Worm (Caenorhabditis elegans): ENCODE measurements around the gene cnk-1.

Gene cnk-1

DNA sequence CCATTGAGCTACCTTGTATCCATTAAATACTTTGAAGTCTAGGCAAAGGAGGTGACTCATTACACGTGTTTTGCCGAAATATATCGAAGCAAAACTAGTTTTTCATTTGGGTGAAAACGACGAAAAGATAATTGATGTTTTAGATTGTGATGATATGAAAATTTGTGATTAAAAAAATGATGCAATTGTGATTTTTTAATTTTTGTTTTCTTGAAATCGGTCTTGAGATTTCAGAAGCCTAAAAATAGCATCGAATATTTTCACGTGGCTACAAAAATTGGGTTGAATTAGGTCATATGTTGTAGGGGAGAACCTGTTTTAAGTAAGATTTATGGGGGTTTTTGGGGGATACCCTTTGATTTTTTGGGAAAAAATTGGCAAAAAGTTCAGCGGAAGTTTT lies 19.5 kb downstream of the cnk-1 start:
- TF ChIP-seq athp-1 (tag; optimal IDR thresholded peaks at IDR 0.05) (no peak), attf-6 (GFP tag; IDR thresholded peaks at IDR 0.05) (no peak), ceh-40 (GFP tag; IDR thresholded peaks at IDR 0.05) (no peak), K12H6.12 (tag; optimal IDR thresholded peaks at IDR 0.05) (no peak), nhr-27 (tag; optimal IDR thresholded peaks at IDR 0.05) (no peak), F37B4.10 (GFP tag; IDR thresholded peaks at IDR 0.05) (no peak), T26A5.8 (tag; optimal IDR thresholded peaks at IDR 0.05) (no peak), ztf-26 (tag; optimal IDR thresholded peaks at IDR 0.05) (peak; percentile 24), somi-1 (GFP tag; optimal IDR thresholded peaks at IDR 0.05) (peak; percentile 57), B0336.3 (GFP tag; IDR thresholded peaks at IDR 0.05) (no peak), ceh-91 (GFP tag; IDR thresholded peaks at IDR 0.05) (no peak), F52B5.7 (tag; optimal IDR thresholded peaks at IDR 0.05) (no peak)

ce11 chrIII:10293362-10293761 lies 22.3 kb downstream of the cnk-1 start:
- no peak for TF ChIP-seq snpc-4 (GFP tag; optimal IDR thresholded peaks at IDR 0.05)
- peak in 1 of 4 experiments; percentile 23 for TF ChIP-seq snpc-4 (tag; optimal IDR thresholded peaks at IDR 0.05)
- TF ChIP-seq lin-40 (tag; optimal IDR thresholded peaks at IDR 0.05) = peak; percentile 3
- TF ChIP-seq lin-26 (GFP tag; IDR thresholded peaks at IDR 0.05) = 0 out of 2 replicates have a peak, but pooled peaks have one; percentile 8
- TF ChIP-seq somi-1 (GFP tag; optimal IDR thresholded peaks at IDR 0.05) = no peak
- no peak for TF ChIP-seq ztf-6 (GFP tag; IDR thresholded peaks at IDR 0.05)

DNA sequence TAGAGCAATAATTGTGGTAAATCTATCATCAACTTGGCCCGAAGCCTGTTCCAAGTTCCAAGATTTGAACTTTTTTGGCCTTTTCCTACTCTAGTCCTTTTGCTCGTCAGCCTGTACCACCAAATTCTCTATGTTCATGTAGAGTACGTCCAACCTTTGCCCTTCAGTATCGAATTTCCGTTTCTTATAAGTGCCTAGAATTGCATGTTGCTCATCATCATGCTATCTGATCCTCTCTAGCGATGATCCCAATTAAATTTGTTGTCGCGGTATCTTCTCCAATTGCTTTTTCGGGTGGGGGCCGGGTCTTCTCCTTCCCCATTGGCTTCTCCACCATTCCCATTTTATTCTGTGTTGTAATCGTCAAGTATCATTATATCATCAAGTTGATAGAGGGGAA lies 22.9 kb downstream of the cnk-1 start:
- TF ChIP-seq nhr-179 (tag; optimal IDR thresholded peaks at IDR 0.05) = no peak
- TF ChIP-seq zfh-2 (GFP tag; conservative IDR thresholded peaks at IDR 0.05) = no peak
- TF ChIP-seq akir-1 (GFP tag; optimal IDR thresholded peaks at IDR 0.05) = no peak
- no peak for TF ChIP-seq F52B5.7 (tag; optimal IDR thresholded peaks at IDR 0.05)
- no peak for TF ChIP-seq lag-1 (GFP tag; IDR thresholded peaks at IDR 0.05)
- no peak for TF ChIP-seq pha-4 (tag; optimal IDR thresholded peaks at IDR 0.05)
- TF ChIP-seq ceh-27 (GFP tag; optimal IDR thresholded peaks at IDR 0.05) = no peak
- TF ChIP-seq egrh-3 (GFP tag; IDR thresholded peaks at IDR 0.05) = no peak
- TF ChIP-seq attf-6 (GFP tag; IDR thresholded peaks at IDR 0.05) = no peak
- TF ChIP-seq K12H6.12 (tag; optimal IDR thresholded peaks at IDR 0.05) = no peak
- TF ChIP-seq hlh-12 (tag; optimal IDR thresholded peaks at IDR 0.05) = no peak
- no peak for TF ChIP-seq snpc-4 (GFP tag; optimal IDR thresholded peaks at IDR 0.05)
- TF ChIP-seq snpc-4 (tag; optimal IDR thresholded peaks at IDR 0.05) = no peak
- no peak for TF ChIP-seq rcor-1 (GFP tag; IDR thresholded peaks at IDR 0.05)
- no peak for TF ChIP-seq lsy-27 (tag; optimal IDR thresholded peaks at IDR 0.05; ENCODE audit: borderline replicate concordance, insufficient read depth)

ce11 chrIII:10294837-10295236 lies 23.8 kb downstream of the cnk-1 start, which contains the start of gene vglu-2:
Gene vglu-2, plus strand, starts transcription at chrIII:10295137.
- no peak for TF ChIP-seq snpc-4 (GFP tag; optimal IDR thresholded peaks at IDR 0.05)
- TF ChIP-seq snpc-4 (tag; optimal IDR thresholded peaks at IDR 0.05) = peak in 2 of 4 experiments; percentile 29 to 56
- TF ChIP-seq sea-2 (GFP tag; IDR thresholded peaks at IDR 0.05) = no peak

DNA sequence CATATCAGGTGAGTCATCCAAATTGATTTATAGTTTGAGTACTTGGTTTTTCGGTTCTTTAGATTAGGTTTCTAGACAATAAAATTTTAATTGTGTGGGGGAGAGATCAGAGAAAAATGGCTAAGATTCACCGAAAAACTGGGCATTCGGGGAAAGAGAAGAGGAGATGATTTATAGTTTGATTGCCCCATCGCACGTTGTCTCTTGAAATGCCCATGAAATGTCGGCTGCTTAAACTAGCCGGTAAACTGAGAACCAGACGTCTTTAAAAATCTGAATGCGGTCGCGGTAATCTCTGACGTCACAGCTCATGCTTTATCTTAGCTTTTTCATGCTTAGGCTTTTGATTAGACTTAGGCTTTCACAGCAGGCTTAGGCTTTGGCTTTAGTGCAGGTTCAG lies 25.8 kb downstream of the cnk-1 start:
- TF ChIP-seq B0035.1 (tag; optimal IDR thresholded peaks at IDR 0.05) = no peak
- no peak for TF ChIP-seq pha-4 (tag; optimal IDR thresholded peaks at IDR 0.05)
- 0 out of 2 replicates have a peak, but pooled peaks have one; percentile 23 for TF ChIP-seq lin-26 (GFP tag; IDR thresholded peaks at IDR 0.05)
- TF ChIP-seq snpc-4 (GFP tag; optimal IDR thresholded peaks at IDR 0.05) = no peak
- peak in 2 of 4 experiments; percentile 4 to 51 for TF ChIP-seq snpc-4 (tag; optimal IDR thresholded peaks at IDR 0.05)

- TF ChIP-seq lin-40 (tag; optimal IDR thresholded peaks at IDR 0.05) (no peak), pha-4 (tag; optimal IDR thresholded peaks at IDR 0.05) (no peak), mxl-1 (tag; optimal IDR thresholded peaks at IDR 0.05) (no peak), lag-1 (GFP tag; IDR thresholded peaks at IDR 0.05) (no peak), mes-4 (tag; optimal IDR thresholded peaks at IDR 0.05) (no peak), nhr-120 (GFP tag; IDR thresholded peaks at IDR 0.05) (no peak), gei-17 (GFP tag; optimal IDR thresholded peaks at IDR 0.05) (no peak), madf-10 (tag; optimal IDR thresholded peaks at IDR 0.05) (no peak), chd-7 (tag; optimal IDR thresholded peaks at IDR 0.05) (no peak), sdz-38 (tag; optimal IDR thresholded peaks at IDR 0.05) (no peak), sea-2 (GFP tag; IDR thresholded peaks at IDR 0.05) (no peak), atf-7 (tag; optimal IDR thresholded peaks at IDR 0.05) (no peak), nhr-179 (tag; optimal IDR thresholded peaks at IDR 0.05) (no peak)
Measured at ce11 chrIII:10300078-10300477, 29.0 kb downstream of the cnk-1 start, which contains the start of gene vglu-3. Gene vglu-3, plus strand, starts transcription at chrIII:10300378.

Data from whole organism, young adult.